Fruit fly (Drosophila melanogaster) whole organism, embryonic: ENCODE data around the gene Atx2.

ENCODE experiments used
- Bdp1 ChIP-seq: fragments of 200-800 bp; sonication (Bioruptor generic); optimal IDR thresholded peaks from 3 replicates; lab custom pipeline; 2016; ENCODE audit warnings: missing biosample characterization, missing genetic modification characterization
- Blimp-1 ChIP-seq: fragments of 200-800 bp; sonication (Bioruptor generic); optimal IDR thresholded peaks from 3 replicates; lab custom pipeline; 2018; ENCODE audit warnings: missing biosample characterization, missing genetic modification characterization, mild to moderate bottlenecking, moderate library complexity, missing genetic modification reagents
- BtbVII ChIP-seq: fragments of 200-800 bp; sonication (Bioruptor generic); optimal IDR thresholded peaks from 3 replicates; lab custom pipeline; 2017; ENCODE audit warnings: missing biosample characterization, mild to moderate bottlenecking, missing genetic modification characterization
- Bteb2 ChIP-seq: fragments of 200-800 bp; sonication (Bioruptor generic); optimal IDR thresholded peaks from 2 replicates; lab custom pipeline; 2016; ENCODE audit warnings: missing biosample characterization, missing genetic modification characterization
- CG10267 ChIP-seq: fragments of 200-800 bp; sonication (Bioruptor generic); optimal IDR thresholded peaks from 2 replicates; lab custom pipeline; 2018; ENCODE audit warnings: missing biosample characterization, mild to moderate bottlenecking, missing genetic modification characterization, moderate library complexity
- CG11247 ChIP-seq: fragments of 200-800 bp; sonication (Bioruptor generic); IDR thresholded peaks from 2 replicates; pipeline ENCODE4 v1.3.6; 2022; ENCODE audit warnings: missing biosample characterization, missing genetic modification characterization
- CG12219 ChIP-seq: fragments of 200-800 bp; sonication (Bioruptor generic); optimal IDR thresholded peaks from 3 replicates; lab custom pipeline; 2018; ENCODE audit warnings: missing biosample characterization, mild to moderate bottlenecking, missing genetic modification characterization
- CG13296 ChIP-seq: fragments of 200-800 bp; sonication (Bioruptor generic); optimal IDR thresholded peaks from 3 replicates; lab custom pipeline; 2018; ENCODE audit warnings: missing biosample characterization, mild to moderate bottlenecking, missing genetic modification characterization
- CG13624 ChIP-seq: fragments of 200-800 bp; sonication (Bioruptor generic); optimal IDR thresholded peaks from 2 replicates; lab custom pipeline; 2016; ENCODE audit warnings: missing biosample characterization, missing genetic modification characterization
- CG15073 ChIP-seq: fragments of 200-800 bp; sonication (Bioruptor generic); optimal IDR thresholded peaks from 2 replicates; lab custom pipeline; 2016; ENCODE audit warnings: missing biosample characterization, missing genetic modification characterization
- CG15601 ChIP-seq: fragments of 200-800 bp; sonication (Bioruptor generic); optimal IDR thresholded peaks from 3 replicates; lab custom pipeline; 2019; ENCODE audit warnings: missing biosample characterization, mild to moderate bottlenecking, missing genetic modification characterization, moderate library complexity
- CG16779 ChIP-seq: fragments of 200-800 bp; sonication (Bioruptor generic); IDR thresholded peaks from 2 replicates; pipeline ENCODE4 v1.3.6; 2022; ENCODE audit warnings: missing biosample characterization, missing genetic modification characterization
- CG17361 ChIP-seq: fragments of 200-800 bp; sonication (Bioruptor generic); IDR thresholded peaks from 3 replicates; pipeline ENCODE4 v1.3.6; 2022; ENCODE audit warnings: missing biosample characterization, missing genetic modification characterization
- CG2120 ChIP-seq: fragments of 200-800 bp; sonication (Bioruptor generic); optimal IDR thresholded peaks from 3 replicates; lab custom pipeline; 2016; ENCODE audit warnings: missing biosample characterization, missing genetic modification characterization
- CG3065 ChIP-seq: fragments of 200-800 bp; sonication (Bioruptor generic); optimal IDR thresholded peaks from 2 replicates; lab custom pipeline; 2016; ENCODE audit warnings: missing biosample characterization, missing genetic modification characterization
- CG3163 ChIP-seq: fragments of 200-800 bp; sonication (Bioruptor generic); optimal IDR thresholded peaks from 3 replicates; lab custom pipeline; 2016; ENCODE audit warnings: missing biosample characterization, missing genetic modification characterization
- CG33213 ChIP-seq: fragments of 200-800 bp; sonication (Bioruptor generic); optimal IDR thresholded peaks from 3 replicates; lab custom pipeline; 2016; ENCODE audit warnings: missing biosample characterization, missing genetic modification characterization
- CG4282 ChIP-seq: fragments of 200-800 bp; sonication (Bioruptor generic); optimal IDR thresholded peaks from 2 replicates; lab custom pipeline; 2016; ENCODE audit warnings: missing biosample characterization, missing genetic modification characterization
- CG4404 ChIP-seq: fragments of 200-800 bp; sonication (Bioruptor generic); IDR thresholded peaks from 2 replicates; pipeline ENCODE4 v1.3.6; 2022; ENCODE audit warnings: missing biosample characterization, missing genetic modification characterization
- CG4424 ChIP-seq: fragments of 200-800 bp; sonication (Bioruptor generic); optimal IDR thresholded peaks from 3 replicates; lab custom pipeline; 2016; ENCODE audit warnings: missing biosample characterization, missing genetic modification characterization
- CG6272 ChIP-seq: fragments of 200-800 bp; sonication (Bioruptor generic); IDR thresholded peaks from 2 replicates; pipeline ENCODE4 v1.3.6; 2022; ENCODE audit warnings: missing biosample characterization, missing genetic modification characterization
- CG6683 ChIP-seq: fragments of 200-800 bp; sonication (Bioruptor generic); optimal IDR thresholded peaks from 2 replicates; lab custom pipeline; 2017; ENCODE audit warnings: missing biosample characterization, mild to moderate bottlenecking, missing genetic modification characterization, missing genetic modification reagents
- CG6813 ChIP-seq: fragments of 200-800 bp; sonication (Bioruptor generic); optimal IDR thresholded peaks from 2 replicates; lab custom pipeline; 2017; ENCODE audit warnings: missing biosample characterization, missing genetic modification characterization, mild to moderate bottlenecking, moderate library complexity, missing genetic modification reagents
- CG6854 ChIP-seq: fragments of 200-800 bp; sonication (Bioruptor generic); optimal IDR thresholded peaks from 3 replicates; lab custom pipeline; 2017; ENCODE audit warnings: missing biosample characterization, mild to moderate bottlenecking, missing genetic modification characterization
- CG8765 ChIP-seq: fragments of 200-800 bp; sonication (Bioruptor generic); IDR thresholded peaks from 2 replicates; pipeline ENCODE4 v1.3.6; 2022; ENCODE audit warnings: missing biosample characterization, missing genetic modification characterization
- CG9437 ChIP-seq: fragments of 200-800 bp; sonication (Bioruptor generic); optimal IDR thresholded peaks from 2 replicates; lab custom pipeline; 2018; ENCODE audit warnings: missing biosample characterization, mild to moderate bottlenecking, missing genetic modification characterization
- CTCF ChIP-seq: fragments of 200-800 bp; sonication (Bioruptor generic); optimal IDR thresholded peaks from 2 replicates; lab custom pipeline; 2017; ENCODE audit warnings: missing biosample characterization, mild to moderate bottlenecking, missing genetic modification characterization, moderate library complexity
- Dfd ChIP-seq, 2 experiments: fragments of >200 bp; optimal IDR thresholded peaks; 2 replicates each; lab custom pipeline; 2017; ENCODE audit warnings: missing biosample characterization in 2 of 2, missing genetic modification characterization in 2 of 2
- Drgx ChIP-seq: fragments of 200-800 bp; sonication (Bioruptor generic); IDR thresholded peaks from 2 replicates; pipeline ENCODE4 v1.3.6; 2022; ENCODE audit warnings: missing biosample characterization, missing genetic modification characterization
- ERR ChIP-seq: fragments of 200-800 bp; sonication (Bioruptor generic); optimal IDR thresholded peaks from 2 replicates; lab custom pipeline; 2016; ENCODE audit warnings: missing biosample characterization, missing genetic modification characterization
- Ets97D ChIP-seq: fragments of 200-800 bp; sonication (Bioruptor generic); optimal IDR thresholded peaks from 3 replicates; lab custom pipeline; 2016; ENCODE audit warnings: missing biosample characterization, missing genetic modification characterization
- Fer2 ChIP-seq: fragments of 200-800 bp; sonication (Bioruptor generic); optimal IDR thresholded peaks from 2 replicates; lab custom pipeline; 2018; ENCODE audit warnings: missing biosample characterization, mild to moderate bottlenecking, missing genetic modification characterization, moderate library complexity
- HLH3B ChIP-seq: fragments of 200-800 bp; sonication (Bioruptor generic); IDR thresholded peaks from 2 replicates; pipeline ENCODE4 v1.3.6; 2022; ENCODE audit warnings: missing biosample characterization, missing genetic modification characterization
- HmgZ ChIP-seq: fragments of 200-800 bp; sonication (Bioruptor generic); optimal IDR thresholded peaks from 2 replicates; lab custom pipeline; 2018; ENCODE audit warnings: missing biosample characterization, mild to moderate bottlenecking, missing genetic modification characterization
- Hr51 ChIP-seq, 2 experiments: fragments of 200-800 bp; sonication (Bioruptor generic); optimal IDR thresholded peaks; 2 replicates in 1 of 2; 3 replicates in 1 of 2; lab custom pipeline; 2016 to 2018; ENCODE audit warnings: missing biosample characterization in 2 of 2, missing genetic modification characterization in 2 of 2, mild to moderate bottlenecking in 1 of 2, moderate library complexity in 1 of 2
- Med ChIP-seq: fragments of 200-800 bp; sonication (Bioruptor generic); peaks from one replicate; lab custom pipeline; 2016; ENCODE audit warnings: missing biosample characterization, missing genetic modification characterization, mild to moderate bottlenecking, inconsistent platforms, moderate library complexity
- Spps ChIP-seq: fragments of 200-800 bp; sonication (Bioruptor generic); optimal IDR thresholded peaks from 2 replicates; lab custom pipeline; 2018; ENCODE audit warnings: missing biosample characterization, mild to moderate bottlenecking, missing genetic modification characterization
- aop ChIP-seq: fragments of 200-800 bp; sonication (Bioruptor generic); IDR thresholded peaks from 2 replicates; pipeline ENCODE4 v1.3.6; 2022; ENCODE audit warnings: missing biosample characterization, missing genetic modification characterization
- ap ChIP-seq: fragments of 200-800 bp; sonication (Bioruptor generic); IDR thresholded peaks from 2 replicates; pipeline ENCODE4 v1.3.6; 2022; ENCODE audit warnings: missing biosample characterization, missing genetic modification characterization
- ash1 ChIP-seq: fragments of 200-800 bp; sonication (Bioruptor generic); optimal IDR thresholded peaks from 2 replicates; lab custom pipeline; 2018; ENCODE audit warnings: missing biosample characterization, mild to moderate bottlenecking, missing genetic modification characterization
- az2 ChIP-seq: fragments of 200-800 bp; sonication (Bioruptor generic); optimal IDR thresholded peaks from 3 replicates; lab custom pipeline; 2016; ENCODE audit warnings: missing biosample characterization, missing genetic modification characterization
- bbx ChIP-seq: fragments of 200-800 bp; sonication (Bioruptor generic); IDR thresholded peaks from 2 replicates; pipeline ENCODE4 v1.3.6; 2022; ENCODE audit warnings: missing biosample characterization, missing genetic modification characterization; ENCODE audit not compliant: partially characterized antibody
- exex ChIP-seq: fragments of 200-800 bp; sonication (Bioruptor generic); optimal IDR thresholded peaks from 4 replicates; lab custom pipeline; 2018; ENCODE audit warnings: missing biosample characterization, mild to moderate bottlenecking, missing genetic modification characterization, moderate library complexity
- gce ChIP-seq: fragments of 200-800 bp; sonication (Bioruptor generic); IDR thresholded peaks from 3 replicates; pipeline ENCODE4 v1.3.6; 2022; ENCODE audit warnings: missing biosample characterization, missing genetic modification characterization
- ind ChIP-seq: fragments of 200-800 bp; sonication (Bioruptor generic); optimal IDR thresholded peaks from 3 replicates; lab custom pipeline; 2016; ENCODE audit warnings: missing biosample characterization, missing genetic modification characterization
- inv ChIP-seq: fragments of 200-800 bp; sonication (Bioruptor generic); IDR thresholded peaks from 2 replicates; pipeline ENCODE4 v1.3.6; 2022; ENCODE audit warnings: missing biosample characterization, missing genetic modification characterization; ENCODE audit not compliant: partially characterized antibody
- lov ChIP-seq, 2 experiments: fragments of 200-800 bp in 1 of 2; fragments of >200 bp in 1 of 2; sonication (Bioruptor generic) in 1 of 2; IDR thresholded peaks in 1 of 2; optimal IDR thresholded peaks in 1 of 2; 2 replicates in 1 of 2; 3 replicates in 1 of 2; pipeline versions ENCODE4 v1.3.6 to Lab custom; 2017 to 2022; ENCODE audit warnings: missing biosample characterization in 1 of 2, missing genetic modification characterization in 1 of 2
- luna ChIP-seq: fragments of 200-800 bp; sonication (Bioruptor generic); optimal IDR thresholded peaks from 2 replicates; lab custom pipeline; 2016; ENCODE audit warnings: missing biosample characterization, missing genetic modification characterization
- nom ChIP-seq: fragments of 200-800 bp; sonication (Bioruptor generic); optimal IDR thresholded peaks from 2 replicates; lab custom pipeline; 2017; ENCODE audit warnings: missing biosample characterization, missing genetic modification characterization, mild to moderate bottlenecking, moderate library complexity, missing genetic modification reagents
- pros ChIP-seq: fragments of 200-800 bp; sonication (Bioruptor generic); optimal IDR thresholded peaks from 3 replicates; lab custom pipeline; 2019; ENCODE audit warnings: missing biosample characterization, mild to moderate bottlenecking, missing genetic modification characterization, moderate library complexity
- trem ChIP-seq: fragments of 200-800 bp; optimal IDR thresholded peaks from 3 replicates; lab custom pipeline; 2019; ENCODE audit warnings: missing biosample characterization, mild to moderate bottlenecking, missing genetic modification characterization, moderate library complexity
- wdn ChIP-seq: fragments of 200-800 bp; sonication (Bioruptor generic); IDR thresholded peaks from 2 replicates; pipeline ENCODE4 v1.3.6; 2022; ENCODE audit warnings: missing biosample characterization, missing genetic modification characterization

Atx2 gene

dm6 chr3R:15367477-15367876 lies 40.7 kb upstream of the Atx2 start, which contains the start of gene CG34404 (continued):
- no peak for TF ChIP-seq Drgx
- TF ChIP-seq CG3065 (GFP tag; lab: Kevin White, UChicago), result no peak
- TF ChIP-seq CG6272 (GFP tag; lab: Robert Waterston, UW), result no peak
- no peak for TF ChIP-seq lov (optimal IDR thresholded peaks at IDR 0.05; lab: Kevin White, UChicago)
- no peak for TF ChIP-seq lov (GFP tag; IDR thresholded peaks at IDR 0.05; lab: Robert Waterston, UW)
- no peak for TF ChIP-seq inv
- no peak for TF ChIP-seq CG15073 (GFP tag; lab: Kevin White, UChicago)
- no peak for TF ChIP-seq CG13296
- no peak for TF ChIP-seq CG33213
- TF ChIP-seq CG6813 (GFP tag; lab: Kevin White, UChicago), result no peak
- TF ChIP-seq bbx (GFP tag; lab: Robert Waterston, UW), result peak; percentile 39
- TF ChIP-seq Hr51 (GFP tag; optimal IDR thresholded peaks at IDR 0.05; lab: Kevin White, UChicago), result no peak
- no peak for TF ChIP-seq Dfd (GFP tag; optimal IDR thresholded peaks at IDR 0.05; lab: Kevin White, UChicago)
- TF ChIP-seq aop (GFP tag; lab: Robert Waterston, UW), result no peak
- no peak for TF ChIP-seq pros (GFP tag; lab: Kevin White, UChicago)
- TF ChIP-seq CTCF (GFP tag; lab: Kevin White, UChicago), result no peak
- no peak for TF ChIP-seq nom (GFP tag; lab: Kevin White, UChicago)
- no peak for TF ChIP-seq CG4404
- TF ChIP-seq CG4424 (GFP tag; lab: Kevin White, UChicago), result no peak
- TF ChIP-seq trem, result no peak
- no peak for TF ChIP-seq gce (GFP tag; lab: Robert Waterston, UW)
- peak; percentile 15 for TF ChIP-seq CG2120
- TF ChIP-seq Ets97D, result peak; percentile 4
- TF ChIP-seq Bteb2 (GFP tag; lab: Kevin White, UChicago), result no peak
- no peak for TF ChIP-seq ERR (GFP tag; lab: Kevin White, UChicago)
- no peak for TF ChIP-seq Fer2 (tag; lab: Kevin White, UChicago)
- TF ChIP-seq wdn (GFP tag; lab: Robert Waterston, UW), result no peak
- TF ChIP-seq CG17361 (GFP tag; lab: Robert Waterston, UW), result no peak
- no peak for TF ChIP-seq CG3163 (GFP tag; lab: Kevin White, UChicago)
- no peak for TF ChIP-seq HLH3B
- TF ChIP-seq ap (GFP tag; lab: Robert Waterston, UW), result no peak
- TF ChIP-seq CG11247 (GFP tag; lab: Robert Waterston, UW), result no peak
- no peak for TF ChIP-seq CG6683 (GFP tag; lab: Kevin White, UChicago)
- TF ChIP-seq ind (GFP tag; lab: Kevin White, UChicago), result no peak
- TF ChIP-seq CG8765 (GFP tag; lab: Robert Waterston, UW), result no peak
- TF ChIP-seq BtbVII (GFP tag; lab: Kevin White, UChicago), result no peak
- TF ChIP-seq Med (GFP tag; lab: Kevin White, UChicago), result peak; percentile 66
- TF ChIP-seq CG16779 (GFP tag; lab: Robert Waterston, UW), result no peak
- TF ChIP-seq Blimp-1 (GFP tag; lab: Kevin White, UChicago), result no peak
- no peak for TF ChIP-seq CG12219 (GFP tag; lab: Kevin White, UChicago)
- no peak for TF ChIP-seq CG4282 (GFP tag; lab: Kevin White, UChicago)
- TF ChIP-seq CG13624 (GFP tag; lab: Kevin White, UChicago), result no peak
- TF ChIP-seq az2 (GFP tag; lab: Kevin White, UChicago), result no peak
- no peak for TF ChIP-seq exex (tag; lab: Kevin White, UChicago)
- no peak for TF ChIP-seq CG15601
- no peak for TF ChIP-seq Bdp1 (GFP tag; lab: Kevin White, UChicago)
- TF ChIP-seq CG9437 (GFP tag; lab: Kevin White, UChicago), result no peak
- no peak for TF ChIP-seq ash1
- TF ChIP-seq luna (GFP tag; lab: Kevin White, UChicago), result no peak
- peak; percentile 93 for TF ChIP-seq CG10267 (tag; lab: Kevin White, UChicago)
- no peak for TF ChIP-seq Spps (tag; lab: Kevin White, UChicago)
- TF ChIP-seq HmgZ (tag; lab: Kevin White, UChicago), result no peak
- no peak for TF ChIP-seq CG6854 (GFP tag; lab: Kevin White, UChicago)
